Worm (Caenorhabditis elegans): Measurements from ENCODE around the gene clec-166.
A peak's percentile ranks its signal among the peaks of the same experiment; 100 is the strongest.

clec-166 gene

ce11 chrIV:1246762-1247436 lies 4.2 kb downstream of the clec-166 start, which contains the start of the genes clec-165 and F38A1.11:
Gene clec-165 (minus strand): TSS chrIV:1246886.
Gene F38A1.11 (plus strand): TSS chrIV:1247386.
- TF ChIP-seq aly-2 (tag; optimal IDR thresholded peaks at IDR 0.05) (no peak), elt-2 (tag; optimal IDR thresholded peaks at IDR 0.05) (peak; percentile 70), pqm-1 (tag; optimal IDR thresholded peaks at IDR 0.05) (peak; percentile 34), egl-5 (tag; optimal IDR thresholded peaks at IDR 0.05) (no peak)

- TF ChIP-seq ceh-16 (tag; optimal IDR thresholded peaks at IDR 0.05) (no peak), ztf-4 (tag; optimal IDR thresholded peaks at IDR 0.05) (no peak), lin-39 (tag; optimal IDR thresholded peaks at IDR 0.05) (no peak), nhr-12 (tag; optimal IDR thresholded peaks at IDR 0.05) (no peak), unc-62 (GFP tag; optimal IDR thresholded peaks at IDR 0.05) (no peak)
Observed at ce11 chrIV:1245244-1245643, 5.9 kb downstream of the clec-166 start, which contains the start of gene F38A1.9. Gene F38A1.9 (minus strand): TSS chrIV:1245344.

ce11 chrIV:1243295-1243694 lies 7.8 kb downstream of the clec-166 start, which contains the start of gene F38A1.15:
Gene F38A1.15 (minus strand): TSS chrIV:1243395.
- no peak for TF ChIP-seq skn-1 (tag; optimal IDR thresholded peaks at IDR 0.05)
- TF ChIP-seq nhr-76 (tag; optimal IDR thresholded peaks at IDR 0.05) = no peak
- TF ChIP-seq egl-27 (tag; optimal IDR thresholded peaks at IDR 0.05) = no peak
- TF ChIP-seq lin-39 (tag; optimal IDR thresholded peaks at IDR 0.05) = no peak
- TF ChIP-seq nhr-25 (tag; optimal IDR thresholded peaks at IDR 0.05) = no peak
- TF ChIP-seq egl-5 (tag; optimal IDR thresholded peaks at IDR 0.05) = no peak
- no peak for TF ChIP-seq ZK546.5 (tag; optimal IDR thresholded peaks at IDR 0.05)
- no peak for TF ChIP-seq tbx-2 (tag; optimal IDR thresholded peaks at IDR 0.05)
- TF ChIP-seq snpc-4 (tag; optimal IDR thresholded peaks at IDR 0.05) = no peak
- no peak for TF ChIP-seq ceh-9 (tag; optimal IDR thresholded peaks at IDR 0.05)
- TF ChIP-seq elt-2 (tag; optimal IDR thresholded peaks at IDR 0.05) = no peak
- TF ChIP-seq R02D3.7 (tag; optimal IDR thresholded peaks at IDR 0.05) = no peak
- no peak for TF ChIP-seq daf-12 (tag; optimal IDR thresholded peaks at IDR 0.05)
- TF ChIP-seq elt-3 (tag; optimal IDR thresholded peaks at IDR 0.05) = no peak
- no peak for TF ChIP-seq nhr-11 (tag; optimal IDR thresholded peaks at IDR 0.05)
- TF ChIP-seq sea-2 (GFP tag; optimal IDR thresholded peaks at IDR 0.05) = no peak
- TF ChIP-seq lin-15B (tag; optimal IDR thresholded peaks at IDR 0.05) = no peak
- no peak for TF ChIP-seq nhr-12 (tag; optimal IDR thresholded peaks at IDR 0.05)

DNA sequence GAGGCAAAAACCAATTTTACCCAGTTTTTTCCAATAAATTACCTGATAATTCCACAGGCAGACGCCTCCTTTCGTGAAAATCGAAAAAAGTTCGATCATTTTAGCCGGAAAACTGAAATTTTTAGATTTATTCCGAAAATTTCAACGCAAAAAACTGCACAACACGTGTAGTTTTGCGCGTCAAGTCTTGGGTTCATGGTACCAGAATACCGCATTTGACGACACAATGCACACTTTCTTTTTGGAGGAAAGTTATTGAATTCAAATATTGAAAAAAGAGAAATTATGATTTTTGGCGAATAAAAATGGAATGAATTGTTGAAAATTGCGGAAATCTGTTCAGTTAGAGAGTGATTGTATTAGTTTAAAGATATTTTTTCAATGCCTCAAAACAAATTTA lies 11.5 kb downstream of the clec-166 start, which contains the start of gene F38A1.8:
Gene F38A1.8 (minus strand): TSS at position 167 of the 400 bp plus-strand sequence.
- peak; percentile 17 for TF ChIP-seq mdl-1 (tag; optimal IDR thresholded peaks at IDR 0.05)
- TF ChIP-seq R02D3.7 (tag; optimal IDR thresholded peaks at IDR 0.05) = peak; percentile 37
- TF ChIP-seq hmg-11 (tag; optimal IDR thresholded peaks at IDR 0.05) = no peak
- TF ChIP-seq nhr-25 (tag; optimal IDR thresholded peaks at IDR 0.05) = peak; percentile 12
- peak; percentile 70 for TF ChIP-seq nhr-23 (tag; optimal IDR thresholded peaks at IDR 0.05)
- TF ChIP-seq lin-15B (tag; optimal IDR thresholded peaks at IDR 0.05) = peak; percentile 80

- no peak for TF ChIP-seq nhr-25 (tag; optimal IDR thresholded peaks at IDR 0.05)
- no peak for TF ChIP-seq ama-1 (optimal IDR thresholded peaks at IDR 0.05)
- no peak for TF ChIP-seq sea-2 (GFP tag; optimal IDR thresholded peaks at IDR 0.05)
- no peak for TF ChIP-seq ztf-4 (tag; optimal IDR thresholded peaks at IDR 0.05)
- no peak for TF ChIP-seq ceh-82 (tag; optimal IDR thresholded peaks at IDR 0.05)
- TF ChIP-seq ztf-11 (tag; optimal IDR thresholded peaks at IDR 0.05) = no peak
- TF ChIP-seq jun-1 (tag; optimal IDR thresholded peaks at IDR 0.05) = no peak
- no peak for TF ChIP-seq mdl-1 (tag; optimal IDR thresholded peaks at IDR 0.05)
Observed at ce11 chrIV:1238147-1238546, 13.0 kb downstream of the clec-166 start.

DNA sequence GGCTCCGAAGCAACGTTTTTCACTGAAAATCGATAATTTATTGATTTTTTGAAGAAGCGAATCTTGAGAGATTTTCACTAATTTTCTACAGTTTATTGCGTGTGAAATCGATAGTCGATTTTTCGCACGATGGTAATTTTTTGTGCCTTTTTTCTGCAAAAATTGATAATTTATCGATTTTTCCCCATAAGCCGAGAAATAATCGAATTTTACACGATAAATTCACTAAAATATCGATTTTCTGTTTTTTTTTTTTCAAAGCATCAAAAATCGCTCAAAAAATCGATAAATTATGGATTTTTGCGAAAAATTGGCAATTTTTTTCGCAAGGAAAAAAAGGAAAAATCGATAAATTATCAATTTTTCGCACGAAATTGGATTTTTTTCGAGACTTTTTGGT lies 15.4 kb downstream of the clec-166 start:
- TF ChIP-seq ceh-28 (tag; optimal IDR thresholded peaks at IDR 0.05) = peak; percentile 81
- TF ChIP-seq nhr-77 (tag; optimal IDR thresholded peaks at IDR 0.05) = no peak
